Worm (Caenorhabditis elegans) whole organism, mixed stage, embryonic: Measurements from ENCODE around the gene C50D2.2.

Experiments
- ceh-43 ChIP-seq: fragments of 200-800 bp; sonication (Bioruptor generic); optimal IDR thresholded peaks from 2 replicates; lab custom pipeline; 2018; ENCODE audit warnings: mild to moderate bottlenecking, missing genetic modification characterization, moderate library complexity, missing compliant biosample characterization
- ces-1 ChIP-seq: fragments of 150-350 bp; optimal IDR thresholded peaks from 2 replicates; lab custom pipeline; 2014; ENCODE audit warnings: missing biosample characterization, missing genetic modification reagents, missing genetic modification characterization
- cnd-1 ChIP-seq: fragments of 200-800 bp; sonication (Bioruptor generic); optimal IDR thresholded peaks from 2 replicates; lab custom pipeline; 2018; ENCODE audit warnings: mild to moderate bottlenecking, missing genetic modification characterization, missing compliant biosample characterization
- elt-3 ChIP-seq: fragments of 150-350 bp; optimal IDR thresholded peaks from 2 replicates; lab custom pipeline; 2014; ENCODE audit warnings: missing biosample characterization, missing genetic modification characterization
- mab-5 ChIP-seq: fragments of 150-350 bp; optimal IDR thresholded peaks from 2 replicates; lab custom pipeline; 2014; ENCODE audit warnings: missing biosample characterization, missing genetic modification characterization
- nhr-12 ChIP-seq: fragments of 150-350 bp; optimal IDR thresholded peaks from 2 replicates; lab custom pipeline; 2014; ENCODE audit warnings: missing biosample characterization, missing genetic modification characterization
- nhr-237 ChIP-seq: fragments of 150-350 bp; optimal IDR thresholded peaks from 2 replicates; lab custom pipeline; 2014; ENCODE audit warnings: missing biosample characterization, missing genetic modification characterization
- unc-62 ChIP-seq: fragments of 150-350 bp; optimal IDR thresholded peaks from 2 replicates; lab custom pipeline; 2014; ENCODE audit warnings: missing biosample characterization, missing genetic modification reagents, missing genetic modification characterization

ce11 chrII:107703-108102 lies 1.3 kb upstream of the C50D2.2 start:
- TF ChIP-seq mab-5 (tag; lab: Kevin White, UChicago) (no peak), nhr-237 (no peak), unc-62 (no peak), ceh-43 (GFP tag; lab: Kevin White, UChicago) (no peak), elt-3 (no peak), ces-1 (GFP tag; lab: Kevin White, UChicago) (peak; percentile 67), nhr-12 (tag; lab: Kevin White, UChicago) (no peak), cnd-1 (no peak)
